Worm (Caenorhabditis elegans) whole organism, L1 larva: Measurements from ENCODE around the gene ugt-66.

Experiments
- ama-1 ChIP-seq: fragments of 150-350 bp; optimal IDR thresholded peaks from 2 replicates; lab custom pipeline; 2014
- fos-1 ChIP-seq: fragments of 150-350 bp; optimal IDR thresholded peaks from 2 replicates; lab custom pipeline; 2014; ENCODE audit warnings: missing biosample characterization, missing genetic modification characterization
- lin-15B ChIP-seq: fragments of 150-350 bp; sonication (generic microtip); optimal IDR thresholded peaks from 3 replicates; lab custom pipeline; 2014; ENCODE audit warnings: missing biosample characterization, missing genetic modification characterization
- nhr-76 ChIP-seq: sonication (generic microtip); optimal IDR thresholded peaks from 2 replicates; lab custom pipeline; 2017; ENCODE audit warnings: missing biosample characterization, missing genetic modification characterization
- rnt-1 ChIP-seq: sonication (generic microtip); optimal IDR thresholded peaks from 2 replicates; lab custom pipeline; 2016; ENCODE audit warnings: mild to moderate bottlenecking, missing genetic modification characterization, moderate library complexity, missing compliant biosample characterization
- skn-1 ChIP-seq: fragments of 150-350 bp; optimal IDR thresholded peaks from 2 replicates; lab custom pipeline; 2014; ENCODE audit warnings: missing biosample characterization, missing genetic modification characterization
- snpc-4 ChIP-seq: fragments of 150-350 bp; optimal IDR thresholded peaks from 2 replicates; lab custom pipeline; 2014; ENCODE audit warnings: missing biosample characterization, missing genetic modification characterization

- TF ChIP-seq snpc-4 (tag; lab: Kevin White, UChicago) (no peak), nhr-76 (tag; lab: Kevin White, UChicago) (no peak), fos-1 (tag; lab: Kevin White, UChicago) (no peak), ama-1 (lab: Kevin White, UChicago) (no peak), rnt-1 (tag; lab: Kevin White, UChicago) (no peak), skn-1 (no peak), lin-15B (no peak)
Measured at ce11 chrIII:6165240-6165639, 29.1 kb downstream of the ugt-66 start.
